Worm (Caenorhabditis elegans) whole organism, L4/young adult: Measurements from ENCODE around the gene T12G3.11.

ENCODE experiments used
- W03F9.2 ChIP-seq: fragments of 150-350 bp; optimal IDR thresholded peaks from 2 replicates; lab custom pipeline; 2014; ENCODE audit warnings: missing biosample characterization, missing genetic modification characterization
- dao-5 ChIP-seq: sonication (generic microtip); optimal IDR thresholded peaks from 2 replicates; lab custom pipeline; 2016; ENCODE audit warnings: missing genotype, missing genetic modification characterization, moderate library complexity, missing compliant biosample characterization
- him-1 ChIP-seq: sonication (generic microtip); optimal IDR thresholded peaks from 2 replicates; lab custom pipeline; 2016; ENCODE audit warnings: missing genotype, missing genetic modification reagents, missing genetic modification characterization, missing compliant biosample characterization

Gene T12G3.11

ce11 chrIV:12015586-12015985 lies 14.0 kb downstream of the T12G3.11 start, which contains the start of gene lips-6:
TSS of gene lips-6 (minus strand) at chrIV:12015686.
- TF ChIP-seq dao-5 (tag; lab: Kevin White, UChicago): no peak
- TF ChIP-seq him-1 (tag; lab: Kevin White, UChicago): no peak
- no peak for TF ChIP-seq W03F9.2 (tag; lab: Kevin White, UChicago)

ce11 chrIV:12013120-12013519 lies 16.5 kb downstream of the T12G3.11 start, which contains the start of gene spe-17:
TSS of gene spe-17 (plus strand) at chrIV:12013420.
- no peak for TF ChIP-seq dao-5 (tag; lab: Kevin White, UChicago)
- no peak for TF ChIP-seq W03F9.2 (tag; lab: Kevin White, UChicago)
- TF ChIP-seq him-1 (tag; lab: Kevin White, UChicago): no peak

DNA sequence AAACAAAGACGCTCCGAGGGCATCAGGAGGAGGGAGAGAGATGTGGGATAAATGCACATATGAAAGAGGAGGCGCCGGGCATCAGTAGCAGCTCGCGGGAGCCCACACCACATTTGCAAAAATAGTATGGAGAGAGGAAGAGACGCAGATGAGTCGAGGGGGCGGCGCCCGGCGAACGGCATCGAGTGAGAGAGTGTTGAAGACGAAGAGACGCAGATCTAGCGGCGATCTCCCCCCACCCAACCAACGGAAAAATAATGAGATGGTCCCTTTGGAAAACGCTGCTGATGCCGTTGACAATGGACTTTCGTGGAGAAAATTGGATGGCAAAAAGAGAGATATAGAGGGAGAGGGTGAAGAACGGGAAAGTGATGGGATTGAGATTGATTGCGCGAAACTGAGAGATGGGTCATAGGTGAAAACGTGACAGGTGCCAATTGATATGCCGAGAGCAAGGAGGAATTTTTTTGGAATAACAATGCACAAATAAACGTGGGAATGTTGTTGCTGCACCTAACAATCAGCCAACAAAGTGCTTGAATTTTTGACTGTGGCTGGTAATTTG lies 17.1 kb downstream of the T12G3.11 start:
- TF ChIP-seq him-1 (tag; lab: Kevin White, UChicago): no peak
- TF ChIP-seq W03F9.2 (tag; lab: Kevin White, UChicago): no peak
- TF ChIP-seq dao-5 (tag; lab: Kevin White, UChicago): no peak

- no peak for TF ChIP-seq him-1 (tag; lab: Kevin White, UChicago)
- no peak for TF ChIP-seq dao-5 (tag; lab: Kevin White, UChicago)
- TF ChIP-seq W03F9.2 (tag; lab: Kevin White, UChicago): no peak
Measured at ce11 chrIV:12010859-12011258, 18.7 kb downstream of the T12G3.11 start, which contains the start of the genes ZK617.26 and unc-22. TSS of gene ZK617.26 (minus strand) at chrIV:12010959. TSS of gene unc-22 (minus strand) at chrIV:12011007.

DNA sequence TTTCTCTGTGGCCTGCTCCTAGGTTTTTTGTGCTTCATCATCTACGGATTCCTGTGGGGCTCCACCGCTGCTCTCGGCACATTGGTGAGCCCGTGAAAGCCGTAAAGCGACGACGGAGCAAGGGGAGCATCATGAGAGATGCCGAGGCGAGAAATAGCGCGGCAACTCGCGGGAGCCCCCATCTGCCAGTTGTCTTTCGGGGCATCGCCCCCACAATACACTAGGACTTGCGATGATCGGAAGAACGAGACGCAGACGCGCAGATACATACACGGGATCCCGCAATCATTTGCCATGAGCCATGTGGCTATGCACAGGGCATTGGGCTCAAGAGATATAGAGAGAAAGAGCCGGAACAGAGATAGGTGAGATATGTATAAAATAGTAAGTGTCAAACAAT lies 19.2 kb downstream of the T12G3.11 start:
- TF ChIP-seq dao-5 (tag; lab: Kevin White, UChicago): no peak
- TF ChIP-seq W03F9.2 (tag; lab: Kevin White, UChicago): no peak
- TF ChIP-seq him-1 (tag; lab: Kevin White, UChicago): no peak

- TF ChIP-seq W03F9.2 (tag; lab: Kevin White, UChicago) (no peak), dao-5 (tag; lab: Kevin White, UChicago) (no peak), him-1 (tag; lab: Kevin White, UChicago) (no peak)
Measured at ce11 chrIV:12009046-12009674, 20.4 kb downstream of the T12G3.11 start.

DNA sequence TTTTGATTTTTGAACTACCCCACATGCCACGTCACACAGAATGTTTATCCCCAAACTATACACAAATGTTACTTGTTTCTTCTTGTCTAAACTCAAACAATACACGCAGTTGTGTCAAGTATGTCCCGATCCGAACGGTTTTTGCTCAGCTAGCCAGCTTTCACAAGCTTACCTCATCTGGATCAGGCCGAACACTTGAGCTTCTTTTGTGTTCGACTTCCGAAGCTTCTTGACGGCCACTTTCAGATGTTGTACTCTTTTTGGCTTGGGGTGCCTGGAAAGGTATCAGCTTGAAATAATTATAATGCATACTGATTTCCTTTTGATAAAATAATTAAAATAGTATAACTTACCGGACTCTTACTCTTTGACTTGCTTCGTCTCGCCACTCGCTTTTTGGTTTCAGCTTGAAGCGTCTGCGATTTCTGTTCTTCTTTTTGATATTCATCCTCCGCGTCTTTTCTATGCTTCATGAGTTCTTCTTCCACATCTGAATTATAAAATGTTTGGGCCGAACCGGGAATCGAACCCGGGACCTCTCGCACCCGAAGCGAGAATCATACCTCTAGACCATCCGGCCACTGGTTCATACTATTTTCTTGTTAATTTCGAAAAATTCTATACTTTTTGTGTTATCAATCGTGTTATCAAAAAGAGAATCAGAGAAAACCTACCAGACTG lies 24.3 kb downstream of the T12G3.11 start:
- no peak for TF ChIP-seq him-1 (tag; lab: Kevin White, UChicago)

- TF ChIP-seq W03F9.2 (tag; lab: Kevin White, UChicago) (no peak), him-1 (tag; lab: Kevin White, UChicago) (no peak), dao-5 (tag; lab: Kevin White, UChicago) (no peak)
Measured at ce11 chrIV:11986407-11986806, 43.2 kb downstream of the T12G3.11 start.
